Worm (Caenorhabditis elegans) whole organism, young adult: Measurements from ENCODE around the gene sedl-1.

Experiments used
- F57C9.4 ChIP-seq: sonication (generic microtip); optimal IDR thresholded peaks from 2 replicates; lab custom pipeline; 2017; ENCODE audit warnings: mild to moderate bottlenecking, missing genetic modification characterization, missing compliant biosample characterization
- Y56A3A.18 ChIP-seq: fragments of 200-800 bp; sonication (Bioruptor generic); IDR thresholded peaks from 2 replicates; pipeline ENCODE4 v1.3.6; 2022; ENCODE audit warnings: missing genetic modification reagents, missing genetic modification characterization, missing compliant biosample characterization
- akir-1 ChIP-seq: fragments of 200-800 bp; sonication (Bioruptor generic); optimal IDR thresholded peaks from 2 replicates; lab custom pipeline; 2018; ENCODE audit warnings: mild to moderate bottlenecking, missing genetic modification characterization, moderate library complexity, missing compliant biosample characterization
- ama-1 ChIP-seq, 3 experiments: fragments of 150-350 bp in 1 of 3; sonication (generic microtip) in 2 of 3; optimal IDR thresholded peaks; 2 replicates each; lab custom pipeline; 2014 to 2018; ENCODE audit warnings: missing biosample characterization in 2 of 3, missing genetic modification characterization in 2 of 3, missing genetic modification reagents in 2 of 3
- egl-44 ChIP-seq: fragments of 200-800 bp; sonication (Bioruptor generic); IDR thresholded peaks from 2 replicates; pipeline ENCODE4 v1.3.6; 2022; ENCODE audit warnings: missing genetic modification reagents, missing genetic modification characterization, missing compliant biosample characterization
- nfya-1 ChIP-seq: sonication (generic microtip); optimal IDR thresholded peaks from 2 replicates; lab custom pipeline; 2017; ENCODE audit warnings: antibody characterized with exemption, missing compliant biosample characterization, missing genetic modification characterization, borderline replicate concordance; ENCODE audit not compliant: insufficient read depth
- sea-2 ChIP-seq: fragments of 200-800 bp; sonication (Bioruptor generic); IDR thresholded peaks from 2 replicates; pipeline ENCODE4 v1.3.6; 2022; ENCODE audit warnings: missing genetic modification characterization, missing compliant biosample characterization
- snpc-3.4 ChIP-seq: sonication (generic microtip); optimal IDR thresholded peaks from 2 replicates; lab custom pipeline; 2017; ENCODE audit warnings: missing genetic modification characterization, mild to moderate bottlenecking, missing compliant biosample characterization, antibody characterized with exemption, moderate library complexity, missing genotype, missing genetic modification reagents
- snpc-4 ChIP-seq, 5 experiments: fragments of 150-350 bp in 1 of 5; sonication (generic microtip) in 4 of 5; optimal IDR thresholded peaks; 2 replicates each; lab custom pipeline; 2014 to 2018; ENCODE audit warnings: missing genetic modification characterization in 5 of 5, missing biosample characterization in 3 of 5, antibody characterized with exemption in 2 of 5, mild to moderate bottlenecking in 2 of 5, missing compliant biosample characterization in 2 of 5, missing genotype in 2 of 5, moderate library complexity in 2 of 5, missing genetic modification reagents in 1 of 5
- zim-3 ChIP-seq: sonication (generic microtip); optimal IDR thresholded peaks from 2 replicates; lab custom pipeline; 2017; ENCODE audit warnings: mild to moderate bottlenecking, missing genetic modification characterization, moderate library complexity, missing compliant biosample characterization

DNA sequence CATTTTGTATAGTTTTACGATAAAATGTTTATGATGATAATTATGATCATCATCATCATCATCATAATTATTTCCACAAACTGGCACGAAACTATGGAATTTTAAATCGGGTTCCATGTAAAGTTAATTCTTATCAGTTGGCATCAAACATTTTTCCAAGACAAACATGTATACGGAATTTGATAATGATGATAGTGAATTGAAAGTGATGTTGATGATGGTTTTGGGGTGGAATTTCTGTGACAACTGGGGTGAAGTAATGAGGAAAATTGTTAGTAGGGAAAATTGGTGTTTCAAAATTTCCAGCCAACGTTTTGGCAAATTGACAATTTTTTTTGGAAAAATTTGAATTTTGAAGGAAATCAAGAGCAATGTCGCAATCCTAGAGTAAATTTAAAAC lies 19.7 kb upstream of the sedl-1 start:
- TF ChIP-seq snpc-4 (GFP tag; optimal IDR thresholded peaks at IDR 0.05; lab: Kevin White, UChicago) (no peak), snpc-4 (tag; optimal IDR thresholded peaks at IDR 0.05; lab: Kevin White, UChicago) (no peak), ama-1 (optimal IDR thresholded peaks at IDR 0.05; lab: Kevin White, UChicago) (no peak), ama-1 (GFP tag; optimal IDR thresholded peaks at IDR 0.05; lab: Kevin White, UChicago) (no peak), snpc-3.4 (tag; lab: Kevin White, UChicago) (no peak), akir-1 (GFP tag; lab: Kevin White, UChicago) (no peak), Y56A3A.18 (GFP tag; lab: Robert Waterston, UW) (no peak), egl-44 (no peak), sea-2 (no peak), F57C9.4 (tag; lab: Kevin White, UChicago) (no peak), zim-3 (tag; lab: Kevin White, UChicago) (no peak), nfya-1 (tag; lab: Kevin White, UChicago) (no peak)
